Fruit fly (Drosophila melanogaster) whole organism, embryonic: Measurements from ENCODE around the gene vih.

ENCODE experiments used
- B-H2 ChIP-seq: fragments of 200-800 bp; sonication (Bioruptor generic); optimal IDR thresholded peaks from 2 replicates; lab custom pipeline; 2018; ENCODE audit warnings: missing biosample characterization, mild to moderate bottlenecking, missing genetic modification characterization
- Bteb2 ChIP-seq: fragments of 200-800 bp; sonication (Bioruptor generic); optimal IDR thresholded peaks from 2 replicates; lab custom pipeline; 2016; ENCODE audit warnings: missing biosample characterization, missing genetic modification characterization
- CG10543 ChIP-seq: fragments of 200-800 bp; sonication (Bioruptor generic); optimal IDR thresholded peaks from 3 replicates; lab custom pipeline; 2017; ENCODE audit warnings: missing biosample characterization, mild to moderate bottlenecking, missing genetic modification characterization, moderate library complexity
- CG12659 ChIP-seq: fragments of 200-800 bp; sonication (Bioruptor generic); optimal IDR thresholded peaks from 3 replicates; lab custom pipeline; 2017; ENCODE audit warnings: mild to moderate bottlenecking, missing biosample characterization, missing genetic modification reagents, missing genetic modification characterization
- CG13123 ChIP-seq: fragments of 200-800 bp; sonication (Bioruptor generic); optimal IDR thresholded peaks from 2 replicates; lab custom pipeline; 2016; ENCODE audit warnings: missing biosample characterization, missing genetic modification characterization
- CG13287 ChIP-seq: fragments of 200-800 bp; sonication (Bioruptor generic); IDR thresholded peaks from 2 replicates; pipeline ENCODE4 v1.3.6; 2022; ENCODE audit warnings: missing biosample characterization, missing genetic modification characterization; ENCODE audit not compliant: partially characterized antibody
- CG14014 ChIP-seq: fragments of 200-800 bp; sonication (Bioruptor generic); IDR thresholded peaks from 2 replicates; pipeline ENCODE4 v1.3.6; 2022; ENCODE audit warnings: missing biosample characterization, missing genetic modification characterization
- CG14710 ChIP-seq: fragments of 200-800 bp; sonication (Bioruptor generic); optimal IDR thresholded peaks from 3 replicates; lab custom pipeline; 2019; ENCODE audit warnings: missing biosample characterization, mild to moderate bottlenecking, missing genetic modification characterization, moderate library complexity
- CG17186 ChIP-seq: fragments of 200-800 bp; sonication (Bioruptor generic); optimal IDR thresholded peaks from 3 replicates; lab custom pipeline; 2017; ENCODE audit warnings: missing biosample characterization, missing genetic modification reagents, missing genetic modification characterization
- CG18599 ChIP-seq: fragments of 200-800 bp; sonication (Bioruptor generic); optimal IDR thresholded peaks from 3 replicates; lab custom pipeline; 2017; ENCODE audit warnings: missing biosample characterization, missing genetic modification characterization, mild to moderate bottlenecking, moderate library complexity, missing genetic modification reagents
- CG18619 ChIP-seq: fragments of 200-800 bp; sonication (Bioruptor generic); optimal IDR thresholded peaks from 3 replicates; lab custom pipeline; 2017; ENCODE audit warnings: missing biosample characterization, mild to moderate bottlenecking, missing genetic modification characterization
- CG2120 ChIP-seq: fragments of 200-800 bp; sonication (Bioruptor generic); optimal IDR thresholded peaks from 3 replicates; lab custom pipeline; 2016; ENCODE audit warnings: missing biosample characterization, missing genetic modification characterization
- CG4360 ChIP-seq: fragments of 200-800 bp; sonication (Bioruptor generic); IDR thresholded peaks from 2 replicates; pipeline ENCODE4 v1.3.6; 2022; ENCODE audit warnings: missing biosample characterization, missing genetic modification characterization
- CG6854 ChIP-seq: fragments of 200-800 bp; sonication (Bioruptor generic); optimal IDR thresholded peaks from 3 replicates; lab custom pipeline; 2017; ENCODE audit warnings: missing biosample characterization, mild to moderate bottlenecking, missing genetic modification characterization
- CG7839 ChIP-seq: fragments of 200-800 bp; sonication (Bioruptor generic); optimal IDR thresholded peaks from 3 replicates; lab custom pipeline; 2018; ENCODE audit warnings: missing biosample characterization, mild to moderate bottlenecking, missing genetic modification characterization, moderate library complexity
- CG7963 ChIP-seq: fragments of 200-800 bp; sonication (Bioruptor generic); IDR thresholded peaks from 3 replicates; pipeline ENCODE4 v1.3.6; 2022; ENCODE audit warnings: missing biosample characterization, missing genetic modification characterization; ENCODE audit not compliant: partially characterized antibody
- CG8281 ChIP-seq: fragments of 200-800 bp; sonication (Bioruptor generic); optimal IDR thresholded peaks from 2 replicates; lab custom pipeline; 2018; ENCODE audit warnings: missing biosample characterization, mild to moderate bottlenecking, missing genetic modification characterization, moderate library complexity
- CG8359 ChIP-seq: fragments of 200-800 bp; sonication (Bioruptor generic); optimal IDR thresholded peaks from 2 replicates; lab custom pipeline; 2017; ENCODE audit warnings: missing biosample characterization, mild to moderate bottlenecking, missing genetic modification characterization, borderline replicate concordance
- CG8388 ChIP-seq: fragments of 200-800 bp; sonication (Bioruptor generic); optimal IDR thresholded peaks from 2 replicates; lab custom pipeline; 2019; ENCODE audit warnings: missing biosample characterization, mild to moderate bottlenecking, missing genetic modification characterization, moderate library complexity
- CG9727 ChIP-seq: fragments of 200-800 bp; sonication (Bioruptor generic); optimal IDR thresholded peaks from 3 replicates; lab custom pipeline; 2017; ENCODE audit warnings: missing biosample characterization, mild to moderate bottlenecking, missing genetic modification characterization
- CG9817 ChIP-seq: fragments of 200-800 bp; sonication (Bioruptor generic); optimal IDR thresholded peaks from 2 replicates; lab custom pipeline; 2018; ENCODE audit warnings: missing biosample characterization, mild to moderate bottlenecking, missing genetic modification characterization, moderate library complexity
- Dfd ChIP-seq, 2 experiments: fragments of >200 bp; optimal IDR thresholded peaks; 2 replicates each; lab custom pipeline; 2017; ENCODE audit warnings: missing biosample characterization in 2 of 2, missing genetic modification characterization in 2 of 2
- H15 ChIP-seq: fragments of 200-800 bp; sonication (Bioruptor generic); IDR thresholded peaks from 3 replicates; pipeline ENCODE4 v1.3.6; 2022; ENCODE audit warnings: missing biosample characterization, missing genetic modification characterization
- Hr39 ChIP-seq: fragments of >200 bp; optimal IDR thresholded peaks from 2 replicates; lab custom pipeline; 2017
- Hr51 ChIP-seq, 2 experiments: fragments of 200-800 bp; sonication (Bioruptor generic); optimal IDR thresholded peaks; 2 replicates in 1 of 2; 3 replicates in 1 of 2; lab custom pipeline; 2016 to 2018; ENCODE audit warnings: missing biosample characterization in 2 of 2, missing genetic modification characterization in 2 of 2, mild to moderate bottlenecking in 1 of 2, moderate library complexity in 1 of 2
- NC2β ChIP-seq: fragments of 200-800 bp; sonication (Bioruptor generic); optimal IDR thresholded peaks from 2 replicates; lab custom pipeline; 2016; ENCODE audit warnings: missing biosample characterization, missing genetic modification characterization
- Oli ChIP-seq: fragments of 200-800 bp; sonication (Bioruptor generic); optimal IDR thresholded peaks from 2 replicates; lab custom pipeline; 2018; ENCODE audit warnings: missing biosample characterization, mild to moderate bottlenecking, missing genetic modification characterization, moderate library complexity
- Six4 ChIP-seq: fragments of 200-800 bp; sonication (Bioruptor generic); optimal IDR thresholded peaks from 2 replicates; lab custom pipeline; 2016; ENCODE audit warnings: missing biosample characterization, missing genetic modification characterization
- Sox102F ChIP-seq: fragments of 200-800 bp; sonication (Bioruptor generic); optimal IDR thresholded peaks from 2 replicates; lab custom pipeline; 2018; ENCODE audit warnings: missing biosample characterization, mild to moderate bottlenecking, missing genetic modification characterization, moderate library complexity
- Tbp ChIP-seq: fragments of >200 bp; optimal IDR thresholded peaks from 2 replicates; lab custom pipeline; 2018; ENCODE audit warnings: missing biosample characterization, missing genetic modification characterization
- ato ChIP-seq: fragments of 200-800 bp; sonication (Bioruptor generic); IDR thresholded peaks from 2 replicates; pipeline ENCODE4 v1.3.6; 2022; ENCODE audit warnings: missing biosample characterization, missing genetic modification characterization; ENCODE audit not compliant: partially characterized antibody
- cg ChIP-seq: fragments of 200-800 bp; sonication (Bioruptor generic); optimal IDR thresholded peaks from 3 replicates; lab custom pipeline; 2019; ENCODE audit warnings: missing biosample characterization, mild to moderate bottlenecking, missing genetic modification characterization, moderate library complexity
- crp ChIP-seq, 2 experiments: fragments of 200-800 bp; sonication (Bioruptor generic); optimal IDR thresholded peaks; 2 replicates in 1 of 2; 3 replicates in 1 of 2; lab custom pipeline; 2017; ENCODE audit warnings: missing biosample characterization in 2 of 2, missing genetic modification characterization in 2 of 2, mild to moderate bottlenecking in 1 of 2, moderate library complexity in 1 of 2
- dpn ChIP-seq, 2 experiments: fragments of 200-800 bp; sonication (Bioruptor generic); optimal IDR thresholded peaks; 3 replicates each; lab custom pipeline; 2016; ENCODE audit warnings: missing biosample characterization in 2 of 2, missing genetic modification characterization in 2 of 2
- grn ChIP-seq: fragments of 200-800 bp; sonication (Bioruptor generic); optimal IDR thresholded peaks from 3 replicates; lab custom pipeline; 2017; ENCODE audit warnings: missing biosample characterization, missing genetic modification characterization
- kah ChIP-seq: fragments of 200-800 bp; sonication (Bioruptor generic); optimal IDR thresholded peaks from 2 replicates; lab custom pipeline; 2018; ENCODE audit warnings: missing biosample characterization, mild to moderate bottlenecking, missing genetic modification characterization
- luna ChIP-seq: fragments of 200-800 bp; sonication (Bioruptor generic); optimal IDR thresholded peaks from 2 replicates; lab custom pipeline; 2016; ENCODE audit warnings: missing biosample characterization, missing genetic modification characterization
- oc ChIP-seq: fragments of 200-800 bp; sonication (Bioruptor generic); optimal IDR thresholded peaks from 2 replicates; lab custom pipeline; 2018; ENCODE audit warnings: missing biosample characterization, mild to moderate bottlenecking, missing genetic modification characterization, moderate library complexity
- otp ChIP-seq: fragments of 200-800 bp; sonication (Bioruptor generic); IDR thresholded peaks from 3 replicates; pipeline ENCODE4, ENCODE4 v1.3.6; 2022; ENCODE audit warnings: missing biosample characterization, missing genetic modification characterization
- peb ChIP-seq: fragments of 200-800 bp; sonication (Bioruptor generic); IDR thresholded peaks from 2 replicates; pipeline ENCODE4 v1.3.6; 2022; ENCODE audit warnings: missing biosample characterization, missing genetic modification characterization
- pzg ChIP-seq: fragments of 200-800 bp; sonication (Bioruptor generic); optimal IDR thresholded peaks from 3 replicates; lab custom pipeline; 2018; ENCODE audit warnings: missing biosample characterization, mild to moderate bottlenecking, missing genetic modification characterization, moderate library complexity
- ranshi ChIP-seq: fragments of 200-800 bp; sonication (Bioruptor generic); IDR thresholded peaks from 2 replicates; pipeline ENCODE4 v1.3.6; 2022; ENCODE audit warnings: missing biosample characterization, missing genetic modification characterization
- slbo ChIP-seq: fragments of 200-800 bp; sonication (Bioruptor generic); IDR thresholded peaks from 2 replicates; pipeline ENCODE4 v1.3.6; 2022; ENCODE audit warnings: missing biosample characterization, missing genetic modification characterization
- slp2 ChIP-seq: fragments of 200-800 bp; sonication (Bioruptor generic); optimal IDR thresholded peaks from 2 replicates; lab custom pipeline; 2016; ENCODE audit warnings: missing biosample characterization, missing genetic modification characterization
- sob ChIP-seq: fragments of 200-800 bp; sonication (Bioruptor generic); IDR thresholded peaks from 2 replicates; pipeline ENCODE4 v1.3.6; 2022; ENCODE audit warnings: missing biosample characterization, missing genetic modification characterization
- tna ChIP-seq: fragments of 200-800 bp; sonication (Bioruptor generic); IDR thresholded peaks from 2 replicates; pipeline ENCODE4 v1.3.6; 2022; ENCODE audit warnings: missing biosample characterization, missing genetic modification characterization; ENCODE audit not compliant: partially characterized antibody
- twi ChIP-seq: fragments of 200-800 bp; optimal IDR thresholded peaks from 2 replicates; lab custom pipeline; 2019; ENCODE audit warnings: missing biosample characterization, mild to moderate bottlenecking, missing genetic modification characterization, moderate library complexity
- unc-4 ChIP-seq: fragments of 200-800 bp; sonication (Bioruptor generic); IDR thresholded peaks from 2 replicates; pipeline ENCODE4 v1.3.6; 2022; ENCODE audit warnings: missing biosample characterization, missing genetic modification characterization; ENCODE audit not compliant: partially characterized antibody

vih gene

DNA sequence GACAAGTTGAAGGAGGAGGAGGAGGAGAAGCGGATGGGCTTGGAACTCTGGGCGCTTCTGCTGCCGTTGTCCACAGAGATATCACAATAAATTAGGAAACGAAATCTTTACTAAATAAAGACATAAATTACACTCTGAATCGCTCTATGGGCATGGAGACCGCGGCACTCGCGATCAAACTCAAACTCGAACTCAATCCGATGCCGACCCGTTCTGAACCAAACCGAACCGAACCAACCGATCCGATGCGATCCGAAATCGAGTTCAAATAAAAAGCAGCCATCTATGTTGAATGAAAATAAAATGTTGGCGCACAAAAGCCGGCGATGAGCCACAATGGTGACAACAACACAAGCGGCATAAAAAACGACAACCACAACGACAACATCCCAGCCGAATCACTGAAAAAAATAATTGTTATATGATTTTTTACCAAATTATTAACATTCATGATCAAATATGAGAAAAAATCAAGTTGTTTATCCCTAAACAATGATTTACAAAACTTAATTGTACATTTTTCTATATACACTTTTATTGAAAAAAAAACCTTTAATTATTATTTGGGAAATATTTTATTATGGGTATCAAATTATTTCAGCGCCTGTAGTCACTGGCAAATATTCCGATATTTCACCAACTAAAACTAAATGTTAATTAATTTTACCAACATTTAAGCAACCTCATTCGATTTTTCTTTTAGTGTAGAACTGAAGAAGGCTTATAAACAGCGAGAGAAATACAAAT lies 47.0 kb upstream of the vih start (continued):
- TF ChIP-seq CG4360 (GFP tag; lab: Robert Waterston, UW): 0 out of 2 replicates have a peak, but pooled peaks have one; percentile 6
- TF ChIP-seq CG14014 (GFP tag; lab: Robert Waterston, UW): no peak
- TF ChIP-seq CG14710 (tag; lab: Kevin White, UChicago): peak; percentile 96
- peak; percentile 31 for TF ChIP-seq CG9817
- peak; percentile 92 for TF ChIP-seq CG8388 (GFP tag; lab: Kevin White, UChicago)
- no peak for TF ChIP-seq pzg (GFP tag; lab: Kevin White, UChicago)
- peak; percentile 23 for TF ChIP-seq CG17186 (GFP tag; lab: Kevin White, UChicago)
- TF ChIP-seq twi: peak; percentile 74
- peak; percentile 42 for TF ChIP-seq oc (tag; lab: Kevin White, UChicago)
- peak; percentile 90 for TF ChIP-seq Sox102F (GFP tag; lab: Kevin White, UChicago)
- TF ChIP-seq crp (GFP tag; optimal IDR thresholded peaks at IDR 0.05; lab: Kevin White, UChicago): peak in 1 of 2 experiments; percentile 17
- peak; percentile 46 for TF ChIP-seq kah (GFP tag; lab: Kevin White, UChicago)
- TF ChIP-seq CG18599 (GFP tag; lab: Kevin White, UChicago): peak; percentile 46
- peak; percentile 47 for TF ChIP-seq CG13123
- no peak; the same call in 1 of the 2 replicates for TF ChIP-seq CG13287
- peak; percentile 44; the same call in 1 of the 2 replicates for TF ChIP-seq slbo (GFP tag; lab: Robert Waterston, UW)
- no peak for TF ChIP-seq unc-4 (GFP tag; lab: Robert Waterston, UW)
- TF ChIP-seq grn (GFP tag; lab: Kevin White, UChicago): no peak
- no peak for TF ChIP-seq CG7963
- peak; percentile 72 for TF ChIP-seq CG12659 (GFP tag; lab: Kevin White, UChicago)
- TF ChIP-seq CG18619 (GFP tag; lab: Kevin White, UChicago): peak; percentile 72
- no peak for TF ChIP-seq ato (GFP tag; lab: Robert Waterston, UW)
- TF ChIP-seq Hr51 (GFP tag; optimal IDR thresholded peaks at IDR 0.05; lab: Kevin White, UChicago): peak; percentile 40 to 85
- peak; percentile 52 to 69 for TF ChIP-seq dpn (GFP tag; optimal IDR thresholded peaks at IDR 0.05; lab: Kevin White, UChicago)
- no peak for TF ChIP-seq luna (GFP tag; lab: Kevin White, UChicago)
- peak; percentile 88 for TF ChIP-seq Six4 (GFP tag; lab: Kevin White, UChicago)
- 0 out of 3 replicates have a peak, but pooled peaks have one; percentile 37 for TF ChIP-seq otp (GFP tag; lab: Robert Waterston, UW)
- peak; percentile 48 for TF ChIP-seq NC2β (GFP tag; lab: Kevin White, UChicago)
- no peak for TF ChIP-seq cg (GFP tag; lab: Kevin White, UChicago)
- TF ChIP-seq tna (GFP tag; lab: Robert Waterston, UW): no peak
- TF ChIP-seq slp2 (GFP tag; lab: Kevin White, UChicago): peak; percentile 16
- TF ChIP-seq CG8281 (tag; lab: Kevin White, UChicago): peak; percentile 59
- TF ChIP-seq ranshi (GFP tag; lab: Robert Waterston, UW): 0 out of 2 replicates have a peak, but pooled peaks have one; percentile 32
- TF ChIP-seq Bteb2 (GFP tag; lab: Kevin White, UChicago): peak; percentile 49
- TF ChIP-seq CG9727 (GFP tag; lab: Kevin White, UChicago): peak; percentile 93
- TF ChIP-seq H15 (GFP tag; lab: Robert Waterston, UW): no peak
- no peak for TF ChIP-seq B-H2 (GFP tag; lab: Kevin White, UChicago)
- no peak for TF ChIP-seq CG2120 (GFP tag; lab: Kevin White, UChicago)
- TF ChIP-seq sob (GFP tag; lab: Robert Waterston, UW): no peak; the same call in 1 of the 2 replicates
- TF ChIP-seq peb (GFP tag; lab: Robert Waterston, UW): 0 out of 2 replicates have a peak, but pooled peaks have one; percentile 33
- TF ChIP-seq Dfd (GFP tag; optimal IDR thresholded peaks at IDR 0.05; lab: Kevin White, UChicago): no peak
- TF ChIP-seq Oli (tag; lab: Kevin White, UChicago): peak; percentile 87
- TF ChIP-seq Hr39 (lab: Kevin White, UChicago): no peak
- TF ChIP-seq CG7839: peak; percentile 88
- peak; percentile 51 for TF ChIP-seq CG6854 (GFP tag; lab: Kevin White, UChicago)
- TF ChIP-seq CG10543 (GFP tag; lab: Kevin White, UChicago): no peak
- TF ChIP-seq CG8359 (GFP tag; lab: Kevin White, UChicago): peak; percentile 76
- TF ChIP-seq Tbp (GFP tag; lab: Kevin White, UChicago): no peak
